ENCODE assay signal across 3 fruit fly cellular contexts in genomic region chr3R:22807132-22807531, dm6.
A peak's percentile ranks its signal among the peaks of the same experiment; 100 is the strongest.
TF ChIP-seq lines count a peak whose summit lies in the region.

No protein-coding gene starts in this region.

- TF ChIP-seq CTCF in whole organism, embryonic (GFP tag; optimal IDR thresholded peaks at IDR 0.05; lab: Kevin White, UChicago) = no peak

TF ChIP-seq in whole organism, embryonic, 481 proteins besides CTCF, POLR2A, EP300 and RAD21:
- TF ChIP-seq D (optimal IDR thresholded peaks at IDR 0.05; lab: Kevin White, UChicago) (no peak), D (GFP tag; optimal IDR thresholded peaks at IDR 0.05; lab: Kevin White, UChicago) (no peak), inv (GFP tag; IDR thresholded peaks at IDR 0.05; lab: Robert Waterston, UW; ENCODE audit: partially characterized antibody) (no peak), CG13775 (GFP tag; optimal IDR thresholded peaks at IDR 0.05; lab: Kevin White, UChicago) (peak; percentile 49), row (GFP tag; IDR thresholded peaks at IDR 0.05; lab: Robert Waterston, UW) (peak; percentile 19; the same call in 1 of the 3 replicates), CG8388 (GFP tag; optimal IDR thresholded peaks at IDR 0.05; lab: Kevin White, UChicago) (no peak), stc (GFP tag; IDR thresholded peaks at IDR 0.05; lab: Robert Waterston, UW) (no peak), CG4820 (GFP tag; optimal IDR thresholded peaks at IDR 0.05; lab: Kevin White, UChicago) (no peak), CG18599 (GFP tag; optimal IDR thresholded peaks at IDR 0.05; lab: Kevin White, UChicago) (peak; percentile 21)

TF ChIP-seq in whole organism, prepupa, 60 proteins besides CTCF, POLR2A, EP300 and RAD21 (continues in another document):
- no peak for TF ChIP-seq lz (GFP tag; optimal IDR thresholded peaks at IDR 0.05; lab: Kevin White, UChicago)
- TF ChIP-seq CG6854 (GFP tag; optimal IDR thresholded peaks at IDR 0.05; lab: Kevin White, UChicago) = no peak
- TF ChIP-seq vri (GFP tag; optimal IDR thresholded peaks at IDR 0.05; lab: Kevin White, UChicago) = no peak
- no peak for TF ChIP-seq Hr4 (GFP tag; optimal IDR thresholded peaks at IDR 0.05; lab: Kevin White, UChicago)
- no peak for TF ChIP-seq CG3032 (tag; optimal IDR thresholded peaks at IDR 0.05; lab: Kevin White, UChicago)
- no peak for TF ChIP-seq salr (GFP tag; optimal IDR thresholded peaks at IDR 0.05; lab: Kevin White, UChicago)
- TF ChIP-seq dsx (GFP tag; optimal IDR thresholded peaks at IDR 0.05; lab: Kevin White, UChicago; ENCODE audit: poor library complexity, severe bottlenecking) = no peak
- TF ChIP-seq CG15336 (GFP tag; IDR thresholded peaks at IDR 0.05; lab: Robert Waterston, UW) = no peak
- peak; percentile 45; the same call in 1 of the 3 replicates for TF ChIP-seq CG6163 (GFP tag; IDR thresholded peaks at IDR 0.05; lab: Robert Waterston, UW)
- TF ChIP-seq CG31627 (GFP tag; optimal IDR thresholded peaks at IDR 0.05; lab: Kevin White, UChicago) = no peak
- TF ChIP-seq eg (GFP tag; IDR thresholded peaks at IDR 0.05; lab: Robert Waterston, UW) = no peak
- no peak for TF ChIP-seq dac (GFP tag; optimal IDR thresholded peaks at IDR 0.05; lab: Kevin White, UChicago)
- TF ChIP-seq Hr38 (GFP tag; optimal IDR thresholded peaks at IDR 0.05; lab: Kevin White, UChicago) = no peak
- peak; percentile 63 for TF ChIP-seq svp (GFP tag; lab: Kevin White, UChicago)
- no peak for TF ChIP-seq CG1621 (tag; optimal IDR thresholded peaks at IDR 0.05; lab: Kevin White, UChicago)
- no peak for TF ChIP-seq Sox14 (GFP tag; optimal IDR thresholded peaks at IDR 0.05; lab: Kevin White, UChicago)
- TF ChIP-seq Eip93F (GFP tag; optimal IDR thresholded peaks at IDR 0.05; lab: Kevin White, UChicago) = no peak
- TF ChIP-seq pdm3 (GFP tag; optimal IDR thresholded peaks at IDR 0.05; lab: Kevin White, UChicago) = no peak
- TF ChIP-seq fd85E (GFP tag; optimal IDR thresholded peaks at IDR 0.05; lab: Kevin White, UChicago) = no peak
- no peak for TF ChIP-seq fd59A (GFP tag; optimal IDR thresholded peaks at IDR 0.05; lab: Kevin White, UChicago)
- peak; percentile 0 for TF ChIP-seq CG10669 (GFP tag; optimal IDR thresholded peaks at IDR 0.05; lab: Kevin White, UChicago)
- peak; percentile 20 for TF ChIP-seq CG32006 (GFP tag; optimal IDR thresholded peaks at IDR 0.05; lab: Kevin White, UChicago)
- no peak for TF ChIP-seq ss (GFP tag; optimal IDR thresholded peaks at IDR 0.05; lab: Kevin White, UChicago)
- no peak for TF ChIP-seq CG16779 (tag; optimal IDR thresholded peaks at IDR 0.05; lab: Kevin White, UChicago)
- no peak for TF ChIP-seq Ets21C (GFP tag; optimal IDR thresholded peaks at IDR 0.05; lab: Kevin White, UChicago)
- no peak for TF ChIP-seq spab (GFP tag; optimal IDR thresholded peaks at IDR 0.05; lab: Kevin White, UChicago)
- no peak for TF ChIP-seq achi (GFP tag; optimal IDR thresholded peaks at IDR 0.05; lab: Kevin White, UChicago)
- TF ChIP-seq CG8632 (GFP tag; optimal IDR thresholded peaks at IDR 0.05; lab: Kevin White, UChicago) = no peak
- TF ChIP-seq Hr39 (GFP tag; optimal IDR thresholded peaks at IDR 0.05; lab: Kevin White, UChicago) = no peak
- TF ChIP-seq CG6276 (GFP tag; optimal IDR thresholded peaks at IDR 0.05; lab: Kevin White, UChicago) = no peak
- no peak for TF ChIP-seq topi (GFP tag; optimal IDR thresholded peaks at IDR 0.05; lab: Kevin White, UChicago)
- no peak for TF ChIP-seq CG6808 (GFP tag; optimal IDR thresholded peaks at IDR 0.05; lab: Kevin White, UChicago)
- no peak for TF ChIP-seq CG11902 (GFP tag; optimal IDR thresholded peaks at IDR 0.05; lab: Kevin White, UChicago)
- no peak for TF ChIP-seq CG11294 (GFP tag; IDR thresholded peaks at IDR 0.05; lab: Robert Waterston, UW)
- TF ChIP-seq Ets96B (tag; optimal IDR thresholded peaks at IDR 0.05; lab: Kevin White, UChicago) = peak; percentile 21
- no peak for TF ChIP-seq Eip75B (GFP tag; optimal IDR thresholded peaks at IDR 0.05; lab: Kevin White, UChicago)
- peak; percentile 61 for TF ChIP-seq Eip78C (GFP tag; lab: Kevin White, UChicago)
- TF ChIP-seq CG34406 (GFP tag; optimal IDR thresholded peaks at IDR 0.05; lab: Kevin White, UChicago) = no peak
- TF ChIP-seq acj6 (GFP tag; optimal IDR thresholded peaks at IDR 0.05; lab: Kevin White, UChicago) = no peak
- no peak for TF ChIP-seq Sox102F (GFP tag; optimal IDR thresholded peaks at IDR 0.05; lab: Kevin White, UChicago)
- TF ChIP-seq esn (GFP tag; optimal IDR thresholded peaks at IDR 0.05; lab: Kevin White, UChicago) = no peak
- peak; percentile 2 for TF ChIP-seq CG10631 (GFP tag; optimal IDR thresholded peaks at IDR 0.05; lab: Kevin White, UChicago)
- no peak for TF ChIP-seq CG8319 (GFP tag; optimal IDR thresholded peaks at IDR 0.05; lab: Kevin White, UChicago)
- TF ChIP-seq CG6792 (GFP tag; optimal IDR thresholded peaks at IDR 0.05; lab: Kevin White, UChicago) = no peak

TF ChIP-seq in whole organism, pupa, 21 proteins besides CTCF, POLR2A, EP300 and RAD21:
- TF ChIP-seq CG32121 (GFP tag; IDR thresholded peaks at IDR 0.05; lab: Robert Waterston, UW) = no peak
- TF ChIP-seq CG10348 (GFP tag; IDR thresholded peaks at IDR 0.05; lab: Robert Waterston, UW) = no peak
- TF ChIP-seq Snoo (tag; optimal IDR thresholded peaks at IDR 0.05; lab: Kevin White, UChicago) = no peak
- peak; percentile 16 for TF ChIP-seq CG8159 (tag; optimal IDR thresholded peaks at IDR 0.05; lab: Kevin White, UChicago)
- no peak for TF ChIP-seq CG13204 (GFP tag; optimal IDR thresholded peaks at IDR 0.05; lab: Kevin White, UChicago)
